Worm (Caenorhabditis elegans) whole organism, mixed stage, embryonic: ENCODE measurements around the gene math-38.
"Not testable (repeated sequence)": the region's sequence is repeated elsewhere in the genome, so short reads cannot be mapped to it uniquely, and the experiment has no call there.

Experiments
- M03D4.4 ChIP-seq: sonication (generic microtip); optimal IDR thresholded peaks from 2 replicates; lab custom pipeline; 2017; ENCODE audit warnings: mild to moderate bottlenecking, missing genetic modification characterization, missing compliant biosample characterization
- blmp-1 ChIP-seq: fragments of 150-350 bp; optimal IDR thresholded peaks from 2 replicates; lab custom pipeline; 2014; ENCODE audit warnings: missing biosample characterization, missing genetic modification characterization
- ceh-39 ChIP-seq: fragments of 150-350 bp; optimal IDR thresholded peaks from 2 replicates; lab custom pipeline; 2014; ENCODE audit warnings: missing biosample characterization, missing genetic modification characterization
- ceh-43 ChIP-seq: fragments of 200-800 bp; sonication (Bioruptor generic); optimal IDR thresholded peaks from 2 replicates; lab custom pipeline; 2018; ENCODE audit warnings: mild to moderate bottlenecking, missing genetic modification characterization, moderate library complexity, missing compliant biosample characterization
- ceh-83 ChIP-seq: fragments of 200-800 bp; sonication (Bioruptor generic); optimal IDR thresholded peaks from 2 replicates; lab custom pipeline; 2018; ENCODE audit warnings: mild to moderate bottlenecking, missing genetic modification characterization, missing compliant biosample characterization
- ces-1 ChIP-seq: fragments of 150-350 bp; optimal IDR thresholded peaks from 2 replicates; lab custom pipeline; 2014; ENCODE audit warnings: missing biosample characterization, missing genetic modification reagents, missing genetic modification characterization
- cnd-1 ChIP-seq: fragments of 200-800 bp; sonication (Bioruptor generic); optimal IDR thresholded peaks from 2 replicates; lab custom pipeline; 2018; ENCODE audit warnings: mild to moderate bottlenecking, missing genetic modification characterization, missing compliant biosample characterization
- elt-1 ChIP-seq: sonication (generic microtip); optimal IDR thresholded peaks from 2 replicates; lab custom pipeline; 2017; ENCODE audit warnings: missing genetic modification characterization, mild to moderate bottlenecking, missing compliant biosample characterization, antibody characterized with exemption, moderate library complexity, borderline replicate concordance; ENCODE audit not compliant: insufficient read depth
- elt-3 ChIP-seq: fragments of 150-350 bp; optimal IDR thresholded peaks from 2 replicates; lab custom pipeline; 2014; ENCODE audit warnings: missing biosample characterization, missing genetic modification characterization
- hlh-1 ChIP-seq: fragments of 150-350 bp; optimal IDR thresholded peaks from 2 replicates; lab custom pipeline; 2014; ENCODE audit warnings: missing biosample characterization, missing genetic modification reagents, missing genetic modification characterization
- lin-32 ChIP-seq: fragments of 200-800 bp; sonication (Bioruptor generic); optimal IDR thresholded peaks from 2 replicates; lab custom pipeline; 2018; ENCODE audit warnings: mild to moderate bottlenecking, missing genetic modification characterization, missing compliant biosample characterization
- lsy-2 ChIP-seq: fragments of 150-350 bp; optimal IDR thresholded peaks from 2 replicates; lab custom pipeline; 2014; ENCODE audit warnings: missing biosample characterization, missing genetic modification characterization
- mab-5 ChIP-seq: fragments of 150-350 bp; optimal IDR thresholded peaks from 2 replicates; lab custom pipeline; 2014; ENCODE audit warnings: missing biosample characterization, missing genetic modification characterization
- mep-1 ChIP-seq: fragments of 150-350 bp; optimal IDR thresholded peaks from 2 replicates; lab custom pipeline; 2017; ENCODE audit warnings: missing biosample characterization, missing genetic modification reagents, missing genetic modification characterization, inconsistent platforms
- mls-2 ChIP-seq: sonication (generic microtip); optimal IDR thresholded peaks from 2 replicates; lab custom pipeline; 2016; ENCODE audit warnings: mild to moderate bottlenecking, missing genetic modification characterization, moderate library complexity, missing compliant biosample characterization
- nhr-12 ChIP-seq: fragments of 150-350 bp; optimal IDR thresholded peaks from 2 replicates; lab custom pipeline; 2014; ENCODE audit warnings: missing biosample characterization, missing genetic modification characterization
- nhr-2 ChIP-seq: fragments of 150-350 bp; optimal IDR thresholded peaks from 2 replicates; lab custom pipeline; 2014; ENCODE audit warnings: missing biosample characterization, missing genetic modification characterization
- nhr-28 ChIP-seq: fragments of 150-350 bp; optimal IDR thresholded peaks from 2 replicates; lab custom pipeline; 2014; ENCODE audit warnings: missing biosample characterization, missing genetic modification characterization
- nhr-76 ChIP-seq: sonication (generic microtip); optimal IDR thresholded peaks from 2 replicates; lab custom pipeline; 2017; ENCODE audit warnings: missing biosample characterization, missing genetic modification characterization
- pha-4 ChIP-seq: fragments of 150-350 bp; optimal IDR thresholded peaks from 2 replicates; lab custom pipeline; 2018; ENCODE audit warnings: missing biosample characterization, missing genetic modification reagents, missing genetic modification characterization
- sem-2 ChIP-seq: fragments of 200-800 bp; sonication (Bioruptor generic); optimal IDR thresholded peaks from 2 replicates; lab custom pipeline; 2018; ENCODE audit warnings: mild to moderate bottlenecking, missing genetic modification characterization, missing compliant biosample characterization
- sptf-1 ChIP-seq: sonication (generic microtip); optimal IDR thresholded peaks from 2 replicates; lab custom pipeline; 2017; ENCODE audit warnings: mild to moderate bottlenecking, missing genetic modification characterization, moderate library complexity, missing compliant biosample characterization
- tbx-8 ChIP-seq: fragments of 200-800 bp; sonication (Bioruptor generic); optimal IDR thresholded peaks from 2 replicates; lab custom pipeline; 2018; ENCODE audit warnings: mild to moderate bottlenecking, missing genetic modification characterization, moderate library complexity, missing compliant biosample characterization
- unc-120 ChIP-seq: sonication (generic microtip); optimal IDR thresholded peaks from 2 replicates; lab custom pipeline; 2017; ENCODE audit warnings: missing genetic modification characterization, missing compliant biosample characterization; ENCODE audit not compliant: poor library complexity, severe bottlenecking
- unc-39 ChIP-seq: fragments of 150-350 bp; optimal IDR thresholded peaks from 2 replicates; lab custom pipeline; 2014; ENCODE audit warnings: missing biosample characterization, missing genetic modification characterization
- ztf-11 ChIP-seq: fragments of 150-350 bp; optimal IDR thresholded peaks from 2 replicates; lab custom pipeline; 2014; ENCODE audit warnings: missing biosample characterization, missing genetic modification characterization

The math-38 gene

DNA sequence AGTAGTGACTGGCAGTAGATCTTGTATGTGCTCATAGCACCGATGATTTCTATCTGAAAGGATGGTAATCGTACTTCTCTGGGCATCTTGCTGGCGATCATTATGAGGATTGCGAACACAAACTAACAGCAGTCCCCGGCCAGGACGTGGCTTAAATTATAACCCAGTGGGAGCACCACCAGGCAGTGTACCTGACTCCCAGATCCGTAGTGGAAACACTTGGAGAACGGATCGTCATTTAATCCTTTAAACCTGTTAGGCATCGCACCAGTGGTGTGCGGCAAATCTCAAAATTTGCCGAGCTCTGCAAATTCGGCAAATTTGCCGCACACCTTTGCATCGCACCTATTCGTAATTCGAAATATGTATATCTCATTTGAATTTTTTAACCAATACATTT, 12.1 kb downstream of the math-38 start, which contains the start of gene K05F6.8:
TSS of gene K05F6.8 (minus strand) at position 101 of the 400 bp plus-strand sequence.
- TF ChIP-seq nhr-12 (tag; lab: Kevin White, UChicago) = no peak
- no peak for TF ChIP-seq ceh-39 (tag; lab: Kevin White, UChicago)
- no peak for TF ChIP-seq nhr-76 (tag; lab: Kevin White, UChicago)
- TF ChIP-seq nhr-28 (tag; lab: Kevin White, UChicago) = no peak
- no peak for TF ChIP-seq ztf-11 (tag; lab: Kevin White, UChicago)
- TF ChIP-seq, all 35 proteins: peak for 0

DNA sequence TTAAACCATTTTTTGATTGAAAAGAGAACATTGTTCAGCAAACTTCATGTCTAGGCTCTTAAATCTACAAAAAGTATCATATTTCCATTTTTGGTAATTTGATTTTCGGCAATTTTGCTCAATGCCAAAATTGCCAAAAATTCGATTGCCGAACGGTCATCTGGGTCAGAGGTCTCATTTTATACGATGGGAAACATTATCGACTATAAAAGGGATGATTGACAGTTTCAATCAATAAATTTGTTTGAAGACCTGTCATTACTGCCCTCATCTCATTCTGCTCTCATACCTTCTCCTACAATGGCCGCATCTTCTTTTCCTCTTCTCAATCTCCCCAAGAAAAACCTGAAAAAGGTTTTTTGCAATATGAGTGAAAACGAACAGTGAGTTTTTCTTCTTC, 17.9 kb downstream of the math-38 start, which contains the start of gene K05F6.14:
TSS of gene K05F6.14 (plus strand) at position 301 of the 400 bp plus-strand sequence.
- TF ChIP-seq elt-3 (tag; lab: Kevin White, UChicago) (no peak), hlh-1 (tag; lab: Kevin White, UChicago) (no peak), tbx-8 (GFP tag; lab: Kevin White, UChicago) (no peak)

DNA sequence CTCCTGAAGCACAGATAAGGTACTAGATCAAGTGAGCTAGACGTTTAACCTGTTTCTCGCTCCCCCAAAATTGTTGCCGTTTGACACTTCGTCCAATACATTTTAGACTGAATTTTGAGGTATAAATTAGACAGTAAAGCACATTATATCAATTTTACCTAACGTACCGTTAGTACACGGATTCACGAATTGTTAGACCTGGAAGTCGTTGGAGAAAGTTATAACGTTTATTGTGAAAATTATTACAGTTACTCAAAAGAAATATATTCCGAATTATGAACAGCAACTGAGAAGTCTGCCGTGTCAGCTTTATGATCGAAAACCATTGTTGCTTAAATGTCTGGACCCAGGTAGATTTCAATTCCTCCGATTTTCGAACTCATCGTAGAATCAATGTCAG, 18.9 kb downstream of the math-38 start:
- TF ChIP-seq lsy-2 (tag; lab: Kevin White, UChicago) (no peak), sem-2 (GFP tag; lab: Kevin White, UChicago) (no peak)

DNA sequence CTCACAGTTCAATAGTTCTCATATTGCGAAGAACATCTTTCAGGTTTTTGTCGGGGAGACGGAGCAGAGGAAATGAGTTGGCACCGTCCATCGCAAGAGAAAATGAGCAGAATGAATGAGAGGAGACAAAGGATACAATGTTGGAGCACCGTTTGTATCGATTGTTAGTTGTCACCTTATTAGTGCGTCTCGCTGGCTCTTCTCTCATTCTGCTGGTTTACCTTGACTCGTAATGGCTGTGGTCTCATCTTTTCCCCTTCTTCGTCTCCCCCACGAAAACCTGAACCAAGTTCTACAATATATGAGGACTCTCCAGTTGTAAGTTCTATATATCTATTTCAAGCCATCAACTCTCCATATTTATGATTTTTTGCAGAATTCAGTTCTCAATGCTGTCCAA, 23.6 kb downstream of the math-38 start, which contains the start of the genes fbxb-54 and fbxb-50:
TSS of gene fbxb-54 (minus strand) at position 101 of the 400 bp plus-strand sequence.
TSS of gene fbxb-50 (plus strand) at position 227 of the 400 bp plus-strand sequence.
- TF ChIP-seq lin-32 (GFP tag; lab: Kevin White, UChicago); unc-39 (tag; lab: Kevin White, UChicago); nhr-2 (tag; lab: Kevin White, UChicago): not testable (repeated sequence)

DNA sequence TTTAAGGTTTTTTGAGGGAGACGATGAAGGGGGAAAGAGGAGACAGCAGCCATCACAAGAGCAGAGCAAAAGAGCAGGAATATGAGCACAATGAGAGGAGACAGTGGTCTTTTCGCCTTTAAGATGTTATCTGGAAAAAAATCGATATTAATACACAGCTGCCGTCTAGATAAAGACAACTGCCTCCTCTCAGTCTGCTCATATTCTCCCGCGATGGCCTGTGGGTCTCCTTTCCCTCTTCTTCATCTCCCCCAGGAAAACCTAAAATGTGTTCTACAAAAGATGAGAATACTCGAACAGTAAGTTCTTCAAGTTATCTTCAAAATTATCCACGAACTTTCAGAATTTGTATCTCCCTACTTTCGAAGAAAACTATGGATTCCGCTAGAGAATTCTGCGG, 29.3 kb downstream of the math-38 start, which contains the start of the genes fbxb-52 and fbxb-51:
TSS of gene fbxb-52 (minus strand) at position 101 of the 400 bp plus-strand sequence.
TSS of gene fbxb-51 (plus strand) at position 212 of the 400 bp plus-strand sequence.
- TF ChIP-seq ceh-43 (no peak), M03D4.4 (no peak), ceh-83 (GFP tag; lab: Kevin White, UChicago) (no peak), elt-3 (tag; lab: Kevin White, UChicago) (no peak), pha-4 (tag; lab: Kevin White, UChicago) (no peak), sptf-1 (no peak), unc-120 (tag; lab: Kevin White, UChicago) (no peak), elt-1 (no peak), sem-2 (GFP tag; lab: Kevin White, UChicago) (no peak), ces-1 (GFP tag; lab: Kevin White, UChicago) (no peak), unc-39 (tag; lab: Kevin White, UChicago) (no peak), cnd-1 (tag; lab: Kevin White, UChicago) (no peak), nhr-2 (tag; lab: Kevin White, UChicago) (no peak), mab-5 (no peak)

DNA sequence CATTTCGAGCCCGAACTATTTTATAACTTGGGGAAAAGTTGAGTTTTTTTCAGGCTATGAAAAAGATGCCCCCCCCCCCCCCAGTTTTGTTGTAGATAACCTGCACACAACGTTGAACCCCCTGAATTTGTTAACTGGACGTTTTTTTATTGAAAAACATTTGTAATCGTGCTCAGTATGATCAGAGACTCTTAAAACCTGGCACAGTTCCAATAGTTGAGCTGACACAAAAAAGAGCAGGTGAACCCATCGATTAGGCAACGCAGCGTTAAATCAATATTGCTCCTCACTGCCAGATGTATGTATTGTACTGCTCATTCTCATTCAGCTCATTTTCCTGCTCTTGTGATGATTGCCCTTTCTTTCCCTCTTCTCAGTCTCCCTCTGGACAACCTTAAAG, 34.2 kb downstream of the math-38 start, which contains the start of gene K05F6.12:
TSS of gene K05F6.12 (plus strand) at position 301 of the 400 bp plus-strand sequence.
- TF ChIP-seq unc-120 (tag; lab: Kevin White, UChicago) = no peak
- TF ChIP-seq mep-1 (tag; lab: Kevin White, UChicago) = no peak
- no peak for TF ChIP-seq elt-3 (tag; lab: Kevin White, UChicago)
- no peak for TF ChIP-seq mls-2 (tag; lab: Kevin White, UChicago)
- no peak for TF ChIP-seq blmp-1 (tag; lab: Kevin White, UChicago)
- TF ChIP-seq unc-39 (tag; lab: Kevin White, UChicago) = no peak

DNA sequence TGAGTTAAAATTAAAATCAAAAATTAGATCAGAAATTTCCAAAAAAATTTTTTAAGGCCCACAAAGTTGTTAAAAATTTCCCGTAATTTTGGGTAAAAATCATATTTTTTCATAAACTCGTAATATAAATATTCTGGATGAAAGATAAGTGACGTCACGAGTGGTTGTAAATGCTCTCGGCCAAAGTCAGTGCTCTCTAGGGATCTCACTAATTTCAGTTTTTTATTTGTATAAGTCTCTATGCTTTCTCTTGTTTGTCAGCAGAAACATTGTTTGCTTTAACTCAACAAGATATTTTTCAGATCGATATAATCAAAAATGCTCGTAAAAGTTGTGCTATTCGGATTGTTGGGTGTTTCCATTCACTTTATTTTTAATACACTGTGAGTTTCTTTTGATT, 36.6 kb downstream of the math-38 start, which contains the start of gene K05F6.4:
TSS of gene K05F6.4 (plus strand) at position 301 of the 400 bp plus-strand sequence.
- not testable (repeated sequence) for TF ChIP-seq ceh-39, pha-4, mls-2 (tag; lab: Kevin White, UChicago)
